Worm (Caenorhabditis elegans): Measurements from ENCODE around the gene srh-69.
A peak's percentile ranks its signal among the peaks of the same experiment; 100 is the strongest.

Gene srh-69

ce11 chrII:12467047-12467446 lies 47.5 kb downstream of the srh-69 start, which contains the start of gene srg-16:
TSS of gene srg-16 (plus strand) at chrII:12467133.
- TF ChIP-seq Y22D7AL.16 (tag; optimal IDR thresholded peaks at IDR 0.05): no peak
- peak; percentile 55 for TF ChIP-seq dve-1 (tag; optimal IDR thresholded peaks at IDR 0.05)

DNA sequence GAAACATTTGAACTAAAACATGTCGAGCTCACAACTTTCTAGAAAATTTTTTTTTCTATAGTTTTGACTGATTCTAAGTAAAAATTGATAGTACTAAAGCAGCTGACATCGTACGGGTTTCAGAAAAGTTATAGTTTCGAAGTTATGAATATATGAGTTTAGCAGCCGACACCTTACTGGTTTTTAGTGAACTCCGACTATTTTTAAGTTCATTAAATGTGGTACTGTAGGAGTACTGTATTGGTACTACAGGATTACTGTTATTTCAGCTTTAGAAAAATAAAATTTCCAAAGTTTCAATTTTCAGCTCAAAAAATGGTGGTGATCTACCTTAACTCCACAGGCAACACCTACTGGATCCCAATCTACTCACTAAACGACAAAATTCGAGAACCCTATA lies 49.0 kb downstream of the srh-69 start, which contains the start of gene sre-37:
sre-37 (plus strand) TSS at position 301 of the 400 bp plus-strand sequence.
- TF ChIP-seq pros-1 (tag; optimal IDR thresholded peaks at IDR 0.05): no peak
- no peak for TF ChIP-seq Y22D7AL.16 (tag; optimal IDR thresholded peaks at IDR 0.05)
- TF ChIP-seq npax-4 (tag; optimal IDR thresholded peaks at IDR 0.05): no peak
- TF ChIP-seq unc-3 (GFP tag; conservative IDR thresholded peaks at IDR 0.05): no peak
- no peak for TF ChIP-seq unc-3 (tag; optimal IDR thresholded peaks at IDR 0.05)
- TF ChIP-seq nhr-232 (tag; optimal IDR thresholded peaks at IDR 0.05): no peak
- TF ChIP-seq fkh-6 (tag; optimal IDR thresholded peaks at IDR 0.05): no peak
- TF ChIP-seq hlh-6 (tag; optimal IDR thresholded peaks at IDR 0.05): no peak
- no peak for TF ChIP-seq pha-2 (tag; optimal IDR thresholded peaks at IDR 0.05)
- TF ChIP-seq unc-55 (GFP tag; optimal IDR thresholded peaks at IDR 0.05): no peak
- TF ChIP-seq ceh-19 (GFP tag; optimal IDR thresholded peaks at IDR 0.05): no peak
- TF ChIP-seq ceh-48 (tag; optimal IDR thresholded peaks at IDR 0.05): no peak
- no peak for TF ChIP-seq lim-6 (tag; optimal IDR thresholded peaks at IDR 0.05)
- no peak for TF ChIP-seq elt-4 (tag; optimal IDR thresholded peaks at IDR 0.05)
- no peak for TF ChIP-seq sox-2 (GFP tag; IDR thresholded peaks at IDR 0.05)
- no peak for TF ChIP-seq ceh-31 (tag; optimal IDR thresholded peaks at IDR 0.05)
- TF ChIP-seq F13H6.1 (tag; optimal IDR thresholded peaks at IDR 0.05): no peak
- no peak for TF ChIP-seq ceh-18 (tag; optimal IDR thresholded peaks at IDR 0.05)
